Fruit fly (Drosophila melanogaster) whole organism, embryonic: ENCODE measurements around the gene Jhbp5.
A peak's percentile ranks its signal among the peaks of the same experiment; 100 is the strongest.

Experiments used
- Adf1 ChIP-seq: fragments of 200-800 bp; sonication (Bioruptor generic); IDR thresholded peaks from 2 replicates; pipeline ENCODE4 v1.3.6; 2022; ENCODE audit warnings: missing biosample characterization, missing genetic modification characterization
- CG10366 ChIP-seq: fragments of 200-800 bp; sonication (Bioruptor generic); IDR thresholded peaks from 2 replicates; pipeline ENCODE4 v1.3.6; 2022; ENCODE audit warnings: missing biosample characterization, missing genetic modification characterization
- CG11093 ChIP-seq: fragments of 200-800 bp; sonication (Bioruptor generic); IDR thresholded peaks from 3 replicates; pipeline ENCODE4 v1.3.6; 2022; ENCODE audit warnings: missing biosample characterization, missing genetic modification characterization
- CG11695 ChIP-seq: fragments of 200-800 bp; sonication (Bioruptor generic); IDR thresholded peaks from 3 replicates; pipeline ENCODE4 v1.3.6; 2022; ENCODE audit warnings: missing biosample characterization, missing genetic modification characterization
- CG13296 ChIP-seq: fragments of 200-800 bp; sonication (Bioruptor generic); optimal IDR thresholded peaks from 3 replicates; lab custom pipeline; 2018; ENCODE audit warnings: missing biosample characterization, mild to moderate bottlenecking, missing genetic modification characterization
- CG1529 ChIP-seq: fragments of 200-800 bp; sonication (Bioruptor generic); optimal IDR thresholded peaks from 3 replicates; lab custom pipeline; 2018; ENCODE audit warnings: missing biosample characterization, missing genetic modification characterization
- CG17829 ChIP-seq: fragments of 200-800 bp; optimal IDR thresholded peaks from 2 replicates; lab custom pipeline; 2019; ENCODE audit warnings: missing biosample characterization, mild to moderate bottlenecking, missing genetic modification characterization, moderate library complexity
- CG2129 ChIP-seq: fragments of 200-800 bp; sonication (Bioruptor generic); IDR thresholded peaks from 2 replicates; pipeline ENCODE4 v1.3.6; 2022; ENCODE audit warnings: missing biosample characterization, missing genetic modification characterization; ENCODE audit not compliant: partially characterized antibody
- CG31441 ChIP-seq: fragments of 200-800 bp; sonication (Bioruptor generic); IDR thresholded peaks from 2 replicates; pipeline ENCODE4 v1.3.6; 2022; ENCODE audit warnings: missing biosample characterization, missing genetic modification characterization
- CG33557 ChIP-seq: fragments of 200-800 bp; sonication (Bioruptor generic); optimal IDR thresholded peaks from 2 replicates; lab custom pipeline; 2019; ENCODE audit warnings: missing biosample characterization, mild to moderate bottlenecking, missing genetic modification characterization, moderate library complexity
- CG42726 ChIP-seq: fragments of 200-800 bp; sonication (Bioruptor generic); IDR thresholded peaks from 2 replicates; pipeline ENCODE4 v1.3.6; 2022; ENCODE audit warnings: missing biosample characterization, missing genetic modification characterization; ENCODE audit not compliant: partially characterized antibody
- CG4360 ChIP-seq: fragments of 200-800 bp; sonication (Bioruptor generic); IDR thresholded peaks from 2 replicates; pipeline ENCODE4 v1.3.6; 2022; ENCODE audit warnings: missing biosample characterization, missing genetic modification characterization
- CG7786 ChIP-seq: fragments of 200-800 bp; sonication (Bioruptor generic); optimal IDR thresholded peaks from 2 replicates; lab custom pipeline; 2016; ENCODE audit warnings: missing biosample characterization, missing genetic modification characterization
- CG8388 ChIP-seq: fragments of 200-800 bp; sonication (Bioruptor generic); optimal IDR thresholded peaks from 2 replicates; lab custom pipeline; 2019; ENCODE audit warnings: missing biosample characterization, mild to moderate bottlenecking, missing genetic modification characterization, moderate library complexity
- CG8765 ChIP-seq: fragments of 200-800 bp; sonication (Bioruptor generic); IDR thresholded peaks from 2 replicates; pipeline ENCODE4 v1.3.6; 2022; ENCODE audit warnings: missing biosample characterization, missing genetic modification characterization
- CTCF ChIP-seq: fragments of 200-800 bp; sonication (Bioruptor generic); optimal IDR thresholded peaks from 2 replicates; lab custom pipeline; 2017; ENCODE audit warnings: missing biosample characterization, mild to moderate bottlenecking, missing genetic modification characterization, moderate library complexity
- CoRest ChIP-seq: fragments of 200-800 bp; sonication (Bioruptor generic); optimal IDR thresholded peaks from 3 replicates; lab custom pipeline; 2018; ENCODE audit warnings: missing biosample characterization, mild to moderate bottlenecking, missing genetic modification characterization, moderate library complexity
- Deaf1 ChIP-seq: fragments of 200-800 bp; optimal IDR thresholded peaks from 3 replicates; lab custom pipeline; 2019; ENCODE audit warnings: missing biosample characterization, mild to moderate bottlenecking, missing genetic modification characterization, moderate library complexity
- Drgx ChIP-seq: fragments of 200-800 bp; sonication (Bioruptor generic); IDR thresholded peaks from 2 replicates; pipeline ENCODE4 v1.3.6; 2022; ENCODE audit warnings: missing biosample characterization, missing genetic modification characterization
- H15 ChIP-seq: fragments of 200-800 bp; sonication (Bioruptor generic); IDR thresholded peaks from 3 replicates; pipeline ENCODE4 v1.3.6; 2022; ENCODE audit warnings: missing biosample characterization, missing genetic modification characterization
- Hsf ChIP-seq: fragments of 200-800 bp; sonication (Bioruptor generic); optimal IDR thresholded peaks from 3 replicates; lab custom pipeline; 2016; ENCODE audit warnings: missing biosample characterization, missing genetic modification characterization
- Meics ChIP-seq: fragments of 200-800 bp; sonication (Bioruptor generic); optimal IDR thresholded peaks from 2 replicates; lab custom pipeline; 2017; ENCODE audit warnings: missing biosample characterization, mild to moderate bottlenecking, missing genetic modification characterization
- Mes4 ChIP-seq: fragments of 200-800 bp; sonication (Bioruptor generic); optimal IDR thresholded peaks from 2 replicates; lab custom pipeline; 2016; ENCODE audit warnings: missing biosample characterization, missing genetic modification characterization
- Myb ChIP-seq: fragments of 200-800 bp; sonication (Bioruptor generic); optimal IDR thresholded peaks from 2 replicates; lab custom pipeline; 2016; ENCODE audit warnings: missing biosample characterization, missing genetic modification characterization
- PHDP ChIP-seq: fragments of 200-800 bp; sonication (Bioruptor generic); optimal IDR thresholded peaks from 3 replicates; lab custom pipeline; 2018; ENCODE audit warnings: missing biosample characterization, mild to moderate bottlenecking, missing genetic modification characterization, moderate library complexity
- Sin3A ChIP-seq: fragments of >200 bp; optimal IDR thresholded peaks from 2 replicates; lab custom pipeline; 2018
- Sox100B ChIP-seq: fragments of 200-800 bp; sonication (Bioruptor generic); optimal IDR thresholded peaks from 3 replicates; lab custom pipeline; 2018; ENCODE audit warnings: missing biosample characterization, mild to moderate bottlenecking, missing genetic modification characterization
- Spps ChIP-seq: fragments of 200-800 bp; sonication (Bioruptor generic); optimal IDR thresholded peaks from 2 replicates; lab custom pipeline; 2018; ENCODE audit warnings: missing biosample characterization, mild to moderate bottlenecking, missing genetic modification characterization
- Sry-δ ChIP-seq: fragments of 200-800 bp; sonication (Bioruptor generic); optimal IDR thresholded peaks from 2 replicates; lab custom pipeline; 2016; ENCODE audit warnings: missing biosample characterization, missing genetic modification characterization
- Xbp1 ChIP-seq: fragments of 200-800 bp; sonication (Bioruptor generic); optimal IDR thresholded peaks from 3 replicates; lab custom pipeline; 2016; ENCODE audit warnings: missing biosample characterization, mild to moderate bottlenecking, missing genetic modification characterization
- aop ChIP-seq: fragments of 200-800 bp; sonication (Bioruptor generic); IDR thresholded peaks from 2 replicates; pipeline ENCODE4 v1.3.6; 2022; ENCODE audit warnings: missing biosample characterization, missing genetic modification characterization
- ap ChIP-seq: fragments of 200-800 bp; sonication (Bioruptor generic); IDR thresholded peaks from 2 replicates; pipeline ENCODE4 v1.3.6; 2022; ENCODE audit warnings: missing biosample characterization, missing genetic modification characterization
- ato ChIP-seq: fragments of 200-800 bp; sonication (Bioruptor generic); IDR thresholded peaks from 2 replicates; pipeline ENCODE4 v1.3.6; 2022; ENCODE audit warnings: missing biosample characterization, missing genetic modification characterization; ENCODE audit not compliant: partially characterized antibody
- chinmo ChIP-seq: fragments of 200-800 bp; sonication (Bioruptor generic); IDR thresholded peaks from 4 replicates; pipeline ENCODE4 v1.3.6; 2022; ENCODE audit warnings: missing biosample characterization, missing genetic modification characterization; ENCODE audit not compliant: partially characterized antibody
- ind ChIP-seq: fragments of 200-800 bp; sonication (Bioruptor generic); optimal IDR thresholded peaks from 3 replicates; lab custom pipeline; 2016; ENCODE audit warnings: missing biosample characterization, missing genetic modification characterization
- knrl ChIP-seq: fragments of 200-800 bp; sonication (Bioruptor generic); IDR thresholded peaks from 3 replicates; pipeline ENCODE4 v1.3.6; 2022; ENCODE audit warnings: missing biosample characterization, missing genetic modification characterization; ENCODE audit not compliant: partially characterized antibody
- lab ChIP-seq: fragments of 200-800 bp; sonication (Bioruptor generic); optimal IDR thresholded peaks from 3 replicates; lab custom pipeline; 2017; ENCODE audit warnings: missing biosample characterization, missing genetic modification characterization, mild to moderate bottlenecking, moderate library complexity, missing genetic modification reagents
- mld ChIP-seq: fragments of 200-800 bp; sonication (Bioruptor generic); IDR thresholded peaks from 3 replicates; pipeline ENCODE4 v1.3.6; 2022; ENCODE audit warnings: missing biosample characterization, missing genetic modification characterization; ENCODE audit not compliant: partially characterized antibody
- nerfin-1 ChIP-seq: fragments of 200-800 bp; sonication (Bioruptor generic); optimal IDR thresholded peaks from 3 replicates; lab custom pipeline; 2019; ENCODE audit warnings: missing biosample characterization, mild to moderate bottlenecking, missing genetic modification characterization, moderate library complexity
- nmo ChIP-seq: fragments of 200-800 bp; sonication (Bioruptor generic); optimal IDR thresholded peaks from 2 replicates; lab custom pipeline; 2018; ENCODE audit warnings: missing biosample characterization, mild to moderate bottlenecking, missing genetic modification characterization, moderate library complexity
- nom ChIP-seq: fragments of 200-800 bp; sonication (Bioruptor generic); optimal IDR thresholded peaks from 2 replicates; lab custom pipeline; 2017; ENCODE audit warnings: missing biosample characterization, missing genetic modification characterization, mild to moderate bottlenecking, moderate library complexity, missing genetic modification reagents
- pros ChIP-seq: fragments of 200-800 bp; sonication (Bioruptor generic); optimal IDR thresholded peaks from 3 replicates; lab custom pipeline; 2019; ENCODE audit warnings: missing biosample characterization, mild to moderate bottlenecking, missing genetic modification characterization, moderate library complexity
- ranshi ChIP-seq: fragments of 200-800 bp; sonication (Bioruptor generic); IDR thresholded peaks from 2 replicates; pipeline ENCODE4 v1.3.6; 2022; ENCODE audit warnings: missing biosample characterization, missing genetic modification characterization
- sima ChIP-seq: fragments of 200-800 bp; sonication (Bioruptor generic); optimal IDR thresholded peaks from 2 replicates; lab custom pipeline; 2016; ENCODE audit warnings: missing biosample characterization, missing genetic modification characterization
- slbo ChIP-seq: fragments of 200-800 bp; sonication (Bioruptor generic); IDR thresholded peaks from 2 replicates; pipeline ENCODE4 v1.3.6; 2022; ENCODE audit warnings: missing biosample characterization, missing genetic modification characterization
- sna ChIP-seq: fragments of 200-800 bp; sonication (Bioruptor generic); IDR thresholded peaks from 2 replicates; pipeline ENCODE4 v1.3.6; 2022; ENCODE audit warnings: missing biosample characterization, missing genetic modification characterization; ENCODE audit not compliant: partially characterized antibody
- so ChIP-seq: fragments of 200-800 bp; sonication (Bioruptor generic); IDR thresholded peaks from 3 replicates; pipeline ENCODE4 v1.3.6; 2022; ENCODE audit warnings: missing biosample characterization, missing genetic modification characterization
- sr ChIP-seq: fragments of 200-800 bp; sonication (Bioruptor generic); IDR thresholded peaks from 3 replicates; pipeline ENCODE4 v1.3.6; 2022; ENCODE audit warnings: missing biosample characterization, missing genetic modification characterization
- trh ChIP-seq: fragments of 200-800 bp; sonication (Bioruptor generic); optimal IDR thresholded peaks from 2 replicates; lab custom pipeline; 2016; ENCODE audit warnings: missing biosample characterization, missing genetic modification characterization
- ttk ChIP-seq: fragments of 200-800 bp; sonication (Bioruptor generic); IDR thresholded peaks from 2 replicates; pipeline ENCODE4 v2.1.2; 2022; ENCODE audit warnings: missing biosample characterization, missing genetic modification characterization
- zfh2 ChIP-seq: fragments of 200-800 bp; sonication (Bioruptor generic); optimal IDR thresholded peaks from 2 replicates; lab custom pipeline; 2016; ENCODE audit warnings: missing biosample characterization, missing genetic modification characterization

Gene Jhbp5

DNA sequence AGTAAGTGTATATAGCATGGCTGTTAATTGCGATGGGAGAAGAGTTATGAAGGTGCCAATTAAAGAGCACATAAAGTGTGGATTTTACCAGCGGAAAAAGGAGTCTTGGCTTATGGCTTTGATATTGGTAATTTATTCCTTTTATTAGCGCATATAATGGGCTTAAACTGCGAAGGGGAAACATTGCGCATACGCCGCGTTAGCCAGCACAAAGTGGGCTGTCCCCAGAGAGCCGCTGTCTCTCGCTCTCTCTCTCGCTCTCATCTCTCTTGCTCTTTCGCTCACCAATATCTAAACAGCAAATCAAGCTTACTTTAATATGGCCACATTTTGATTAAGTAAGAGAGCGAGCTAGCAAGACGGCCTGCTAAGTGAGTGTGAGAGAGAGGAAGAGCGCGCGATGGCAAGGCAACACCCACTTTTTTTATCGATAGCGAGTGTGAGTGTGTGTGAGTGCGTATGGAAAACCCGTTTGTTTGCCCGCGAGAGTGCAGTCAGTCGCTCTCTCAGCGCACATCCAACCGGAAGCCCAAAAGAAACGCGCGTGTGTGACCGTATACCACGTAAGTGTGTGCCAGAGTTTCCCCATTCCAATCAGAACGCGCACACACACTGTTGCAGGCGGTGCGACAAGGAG is 20.2 kb downstream of the Jhbp5 start, which contains the start of gene pnr (continued):
- TF ChIP-seq Sry-δ (GFP tag; lab: Kevin White, UChicago) (no peak), Mes4 (GFP tag; lab: Kevin White, UChicago) (peak; percentile 43), pros (GFP tag; lab: Kevin White, UChicago) (peak; percentile 33), CG10366 (GFP tag; lab: Robert Waterston, UW) (no peak), ttk (GFP tag; lab: Robert Waterston, UW) (no peak), zfh2 (GFP tag; lab: Kevin White, UChicago) (no peak), sima (GFP tag; lab: Kevin White, UChicago) (no peak), Drgx (no peak), CG8765 (no peak), nmo (GFP tag; lab: Kevin White, UChicago) (peak; percentile 50), aop (GFP tag; lab: Robert Waterston, UW) (0 out of 2 replicates have a peak, but pooled peaks have one; percentile 35), ato (no peak; the same call in 1 of the 2 replicates), CG8388 (GFP tag; lab: Kevin White, UChicago) (no peak), Myb (GFP tag; lab: Kevin White, UChicago) (no peak), CG4360 (GFP tag; lab: Robert Waterston, UW) (peak; percentile 67), ap (GFP tag; lab: Robert Waterston, UW) (no peak), Xbp1 (no peak), Adf1 (GFP tag; lab: Robert Waterston, UW) (peak; percentile 58), CTCF (GFP tag; lab: Kevin White, UChicago) (no peak), CG17829 (peak; percentile 23), Spps (tag; lab: Kevin White, UChicago) (peak; percentile 13), CG33557 (GFP tag; lab: Kevin White, UChicago) (peak; percentile 30), lab (GFP tag; lab: Kevin White, UChicago) (peak; percentile 36), slbo (GFP tag; lab: Robert Waterston, UW) (no peak), mld (peak; percentile 10; the same call in 1 of the 3 replicates), Hsf (GFP tag; lab: Kevin White, UChicago) (no peak), sr (GFP tag; lab: Robert Waterston, UW) (peak; percentile 34; the same call in 1 of the 3 replicates), Meics (GFP tag; lab: Kevin White, UChicago) (no peak), CG11093 (no peak), H15 (GFP tag; lab: Robert Waterston, UW) (no peak), CoRest (tag; lab: Kevin White, UChicago) (peak; percentile 74), CG42726 (peak; percentile 70; the same call in 1 of the 2 replicates), PHDP (tag; lab: Kevin White, UChicago) (no peak), ind (GFP tag; lab: Kevin White, UChicago) (no peak), ranshi (GFP tag; lab: Robert Waterston, UW) (no peak), Sin3A (no peak), CG1529 (no peak), CG11695 (GFP tag; lab: Robert Waterston, UW) (0 out of 3 replicates have a peak, but pooled peaks have one; percentile 9), Sox100B (no peak), CG13296 (no peak), nom (peak; percentile 14), CG31441 (no peak), sna (GFP tag; lab: Robert Waterston, UW) (peak; percentile 39; the same call in 1 of the 2 replicates), knrl (GFP tag; lab: Robert Waterston, UW) (no peak), chinmo (GFP tag; lab: Robert Waterston, UW) (peak; percentile 89), so (GFP tag; lab: Robert Waterston, UW) (no peak; the same call in 2 of the 3 replicates), CG7786 (GFP tag; lab: Kevin White, UChicago) (no peak), nerfin-1 (tag; lab: Kevin White, UChicago) (no peak), trh (GFP tag; lab: Kevin White, UChicago) (no peak), Deaf1 (tag; lab: Kevin White, UChicago) (no peak), CG2129 (GFP tag; lab: Robert Waterston, UW) (no peak)
